Worm (Caenorhabditis elegans): ENCODE data around the gene vha-9.

The vha-9 gene

ce11 chrII:10288926-10289325 is 14.6 kb downstream of the vha-9 start:
- no peak for TF ChIP-seq nhr-80 (tag; optimal IDR thresholded peaks at IDR 0.05)
- no peak for TF ChIP-seq bed-2 (GFP tag; IDR thresholded peaks at IDR 0.05)
- TF ChIP-seq mxl-1 (tag; optimal IDR thresholded peaks at IDR 0.05) = no peak
- no peak for TF ChIP-seq ama-1 (optimal IDR thresholded peaks at IDR 0.05)
- TF ChIP-seq ama-1 (GFP tag; optimal IDR thresholded peaks at IDR 0.05) = no peak
- TF ChIP-seq hsf-1 (GFP tag; IDR thresholded peaks at IDR 0.05) = no peak
- no peak for TF ChIP-seq dpff-1 (tag; optimal IDR thresholded peaks at IDR 0.05)
- no peak for TF ChIP-seq snpc-3.4 (tag; optimal IDR thresholded peaks at IDR 0.05)
- no peak for TF ChIP-seq madf-6 (GFP tag; IDR thresholded peaks at IDR 0.05)
- no peak for TF ChIP-seq snpc-1.1 (tag; optimal IDR thresholded peaks at IDR 0.05; ENCODE audit: insufficient read depth)
- no peak for TF ChIP-seq zfh-2 (GFP tag; conservative IDR thresholded peaks at IDR 0.05)
- TF ChIP-seq ceh-79 (tag; optimal IDR thresholded peaks at IDR 0.05) = no peak

- no peak for TF ChIP-seq ztf-6 (GFP tag; IDR thresholded peaks at IDR 0.05)
- no peak for TF ChIP-seq lag-1 (GFP tag; IDR thresholded peaks at IDR 0.05)
- TF ChIP-seq nhr-179 (tag; optimal IDR thresholded peaks at IDR 0.05) = no peak
Observed at ce11 chrII:10284991-10285390, 18.5 kb downstream of the vha-9 start.

ce11 chrII:10283145-10283544 is 20.4 kb downstream of the vha-9 start:
- TF ChIP-seq snpc-3.4 (tag; optimal IDR thresholded peaks at IDR 0.05) (no peak), nhr-80 (tag; optimal IDR thresholded peaks at IDR 0.05) (no peak), unc-130 (GFP tag; optimal IDR thresholded peaks at IDR 0.05) (no peak), hlh-12 (tag; optimal IDR thresholded peaks at IDR 0.05) (no peak), snpc-4 (GFP tag; optimal IDR thresholded peaks at IDR 0.05) (no peak), snpc-4 (tag; optimal IDR thresholded peaks at IDR 0.05) (no peak), hsf-1 (GFP tag; IDR thresholded peaks at IDR 0.05) (no peak), madf-10 (tag; optimal IDR thresholded peaks at IDR 0.05) (no peak), sdz-38 (tag; optimal IDR thresholded peaks at IDR 0.05) (no peak), aptf-2 (GFP tag; conservative IDR thresholded peaks at IDR 0.05) (no peak), lin-35 (GFP tag; optimal IDR thresholded peaks at IDR 0.05) (no peak), C17E4.6 (GFP tag; IDR thresholded peaks at IDR 0.05) (no peak), snpc-1.3 (tag; optimal IDR thresholded peaks at IDR 0.05; ENCODE audit: insufficient read depth) (no peak), die-1 (tag; optimal IDR thresholded peaks at IDR 0.05) (no peak)

ce11 chrII:10281674-10282073 is 21.8 kb downstream of the vha-9 start:
- no peak for TF ChIP-seq atf-7 (tag; optimal IDR thresholded peaks at IDR 0.05)
- no peak for TF ChIP-seq bed-1 (GFP tag; IDR thresholded peaks at IDR 0.05)
- TF ChIP-seq C06A6.2 (GFP tag; conservative IDR thresholded peaks at IDR 0.05) = no peak
- TF ChIP-seq hlh-12 (tag; optimal IDR thresholded peaks at IDR 0.05) = no peak
- TF ChIP-seq Y95B8A.8 (GFP tag; IDR thresholded peaks at IDR 0.05) = no peak
- no peak for TF ChIP-seq ceh-27 (GFP tag; optimal IDR thresholded peaks at IDR 0.05)

ce11 chrII:10279561-10279960 is 24.0 kb downstream of the vha-9 start, which contains the start of gene ZK971.1:
Gene ZK971.1, minus strand, starts transcription at chrII:10279661.
- TF ChIP-seq nhr-90 (tag; optimal IDR thresholded peaks at IDR 0.05) (no peak), rec-8 (tag; optimal IDR thresholded peaks at IDR 0.05) (no peak), hlh-26 (GFP tag; conservative IDR thresholded peaks at IDR 0.05) (no peak), ztf-26 (tag; optimal IDR thresholded peaks at IDR 0.05) (no peak), nhr-120 (GFP tag; IDR thresholded peaks at IDR 0.05) (no peak), hrde-1 (tag; optimal IDR thresholded peaks at IDR 0.05; ENCODE audit: borderline replicate concordance) (no peak), T07F8.4 (tag; optimal IDR thresholded peaks at IDR 0.05) (no peak), F49E8.2 (tag; optimal IDR thresholded peaks at IDR 0.05; ENCODE audit: insufficient read depth) (no peak), ama-1 (optimal IDR thresholded peaks at IDR 0.05) (no peak), ama-1 (GFP tag; optimal IDR thresholded peaks at IDR 0.05) (no peak), B0035.1 (tag; optimal IDR thresholded peaks at IDR 0.05) (no peak), tbx-9 (tag; optimal IDR thresholded peaks at IDR 0.05; ENCODE audit: borderline replicate concordance) (no peak), unc-62 (GFP tag; optimal IDR thresholded peaks at IDR 0.05) (no peak), sptf-2 (GFP tag; optimal IDR thresholded peaks at IDR 0.05) (no peak), unc-130 (GFP tag; optimal IDR thresholded peaks at IDR 0.05) (no peak), pbrm-1 (GFP tag; IDR thresholded peaks at IDR 0.05) (no peak)
